Worm (Caenorhabditis elegans) whole organism, late embryonic: ENCODE measurements around the gene hil-7.
A peak's percentile ranks its signal among the peaks of the same experiment; 100 is the strongest.

ENCODE experiments used
- C08G9.2 ChIP-seq: sonication (generic microtip); optimal IDR thresholded peaks from 2 replicates; lab custom pipeline; 2016; ENCODE audit warnings: mild to moderate bottlenecking, missing genetic modification characterization, moderate library complexity, missing compliant biosample characterization
- C38D4.7 ChIP-seq: fragments of 200-800 bp; sonication (Bioruptor generic); optimal IDR thresholded peaks from 2 replicates; lab custom pipeline; 2018; ENCODE audit warnings: mild to moderate bottlenecking, missing genetic modification characterization, moderate library complexity, missing compliant biosample characterization
- F13H6.1 ChIP-seq: sonication (generic microtip); optimal IDR thresholded peaks from 2 replicates; lab custom pipeline; 2016; ENCODE audit warnings: missing genetic modification characterization, missing compliant biosample characterization
- K02D7.2 ChIP-seq: sonication (generic microtip); optimal IDR thresholded peaks from 2 replicates; lab custom pipeline; 2017; ENCODE audit warnings: mild to moderate bottlenecking, missing genetic modification characterization, missing compliant biosample characterization
- T23F11.4 ChIP-seq: fragments of 200-800 bp; sonication (Bioruptor generic); optimal IDR thresholded peaks from 2 replicates; lab custom pipeline; 2018; ENCODE audit warnings: mild to moderate bottlenecking, missing genetic modification characterization, missing compliant biosample characterization
- Y22D7AL.16 ChIP-seq: sonication (generic microtip); optimal IDR thresholded peaks from 2 replicates; lab custom pipeline; 2016; ENCODE audit warnings: missing genetic modification characterization, missing compliant biosample characterization
- ama-1 ChIP-seq: fragments of 150-350 bp; optimal IDR thresholded peaks from 2 replicates; lab custom pipeline; 2014
- ceh-14 ChIP-seq: sonication (generic microtip); optimal IDR thresholded peaks from 2 replicates; lab custom pipeline; 2016; ENCODE audit warnings: missing genotype, missing genetic modification characterization, missing compliant biosample characterization
- ceh-18 ChIP-seq: sonication (generic microtip); optimal IDR thresholded peaks from 2 replicates; lab custom pipeline; 2016; ENCODE audit warnings: missing genetic modification characterization, missing compliant biosample characterization
- ceh-19 ChIP-seq: fragments of 200-800 bp; sonication (Bioruptor generic); optimal IDR thresholded peaks from 2 replicates; lab custom pipeline; 2018; ENCODE audit warnings: mild to moderate bottlenecking, missing genetic modification characterization, missing compliant biosample characterization
- ceh-2 ChIP-seq: sonication (generic microtip); optimal IDR thresholded peaks from 2 replicates; lab custom pipeline; 2016; ENCODE audit warnings: missing genotype, missing genetic modification characterization, missing compliant biosample characterization
- ceh-22 ChIP-seq: sonication (generic microtip); optimal IDR thresholded peaks from 2 replicates; lab custom pipeline; 2017; ENCODE audit warnings: missing biosample characterization, missing genetic modification characterization
- ceh-24 ChIP-seq: sonication (generic microtip); optimal IDR thresholded peaks from 2 replicates; lab custom pipeline; 2016; ENCODE audit warnings: mild to moderate bottlenecking, missing genetic modification characterization, missing compliant biosample characterization
- ceh-34 ChIP-seq: sonication (generic microtip); optimal IDR thresholded peaks from 2 replicates; lab custom pipeline; 2016; ENCODE audit warnings: mild to moderate bottlenecking, missing genetic modification characterization, missing compliant biosample characterization
- ceh-45 ChIP-seq: fragments of 200-800 bp; sonication (Bioruptor generic); IDR thresholded peaks from 2 replicates; pipeline ENCODE4 v1.3.6; 2022; ENCODE audit warnings: missing genetic modification reagents, missing genetic modification characterization, missing compliant biosample characterization
- ceh-48 ChIP-seq: sonication (generic microtip); optimal IDR thresholded peaks from 2 replicates; lab custom pipeline; 2016; ENCODE audit warnings: missing genetic modification characterization, inconsistent platforms, missing compliant biosample characterization
- ceh-6 ChIP-seq: fragments of 200-800 bp; sonication (Bioruptor generic); optimal IDR thresholded peaks from 2 replicates; lab custom pipeline; 2018; ENCODE audit warnings: mild to moderate bottlenecking, missing genetic modification characterization, missing compliant biosample characterization
- ceh-9 ChIP-seq: sonication (generic microtip); optimal IDR thresholded peaks from 2 replicates; lab custom pipeline; 2016; ENCODE audit warnings: mild to moderate bottlenecking, missing genetic modification characterization, inconsistent platforms, missing compliant biosample characterization
- che-1 ChIP-seq: sonication (generic microtip); optimal IDR thresholded peaks from 2 replicates; lab custom pipeline; 2016; ENCODE audit warnings: mild to moderate bottlenecking, missing genetic modification characterization, missing compliant biosample characterization
- dmd-4 ChIP-seq: sonication (generic microtip); optimal IDR thresholded peaks from 2 replicates; lab custom pipeline; 2016; ENCODE audit warnings: borderline replicate concordance, missing genetic modification characterization, missing compliant biosample characterization
- dve-1 ChIP-seq: sonication (generic microtip); optimal IDR thresholded peaks from 2 replicates; lab custom pipeline; 2017; ENCODE audit warnings: antibody characterized with exemption, mild to moderate bottlenecking, missing genetic modification characterization, missing compliant biosample characterization
- ets-4 ChIP-seq: sonication (generic microtip); optimal IDR thresholded peaks from 2 replicates; lab custom pipeline; 2016; ENCODE audit warnings: missing genetic modification characterization, missing compliant biosample characterization
- fax-1 ChIP-seq: sonication (generic microtip); optimal IDR thresholded peaks from 2 replicates; lab custom pipeline; 2016; ENCODE audit warnings: missing genotype, missing genetic modification characterization, missing compliant biosample characterization
- fkh-10 ChIP-seq: fragments of 150-350 bp; optimal IDR thresholded peaks from 2 replicates; lab custom pipeline; 2014; ENCODE audit warnings: missing biosample characterization, missing genetic modification reagents, missing genetic modification characterization
- fkh-6 ChIP-seq: sonication (generic microtip); optimal IDR thresholded peaks from 2 replicates; lab custom pipeline; 2016; ENCODE audit warnings: missing genetic modification characterization, missing compliant biosample characterization
- hlh-13 ChIP-seq: fragments of 200-800 bp; sonication (Bioruptor generic); optimal IDR thresholded peaks from 2 replicates; lab custom pipeline; 2018; ENCODE audit warnings: mild to moderate bottlenecking, missing genetic modification characterization, missing compliant biosample characterization
- hlh-15 ChIP-seq: sonication (generic microtip); optimal IDR thresholded peaks from 2 replicates; lab custom pipeline; 2016; ENCODE audit warnings: missing genetic modification characterization, missing compliant biosample characterization
- hlh-30 ChIP-seq: sonication (generic microtip); optimal IDR thresholded peaks from 2 replicates; lab custom pipeline; 2017; ENCODE audit warnings: antibody characterized with exemption, missing genetic modification characterization, missing compliant biosample characterization; ENCODE audit not compliant: insufficient read depth
- hlh-8 ChIP-seq: sonication (generic microtip); optimal IDR thresholded peaks from 2 replicates; lab custom pipeline; 2016; ENCODE audit warnings: missing genotype, missing genetic modification characterization, missing compliant biosample characterization
- lim-6 ChIP-seq: sonication (generic microtip); optimal IDR thresholded peaks from 2 replicates; lab custom pipeline; 2016; ENCODE audit warnings: missing genetic modification characterization, missing compliant biosample characterization
- madf-2 ChIP-seq: sonication (generic microtip); optimal IDR thresholded peaks from 2 replicates; lab custom pipeline; 2017; ENCODE audit warnings: missing genetic modification characterization, missing compliant biosample characterization
- mec-3 ChIP-seq: sonication (generic microtip); optimal IDR thresholded peaks from 2 replicates; lab custom pipeline; 2016; ENCODE audit warnings: borderline replicate concordance, missing genetic modification characterization, missing compliant biosample characterization
- nfya-1 ChIP-seq: sonication (generic microtip); optimal IDR thresholded peaks from 2 replicates; lab custom pipeline; 2017; ENCODE audit warnings: missing genetic modification characterization, mild to moderate bottlenecking, missing compliant biosample characterization, antibody characterized with exemption, moderate library complexity
- nhr-11 ChIP-seq: fragments of 150-350 bp; optimal IDR thresholded peaks from 2 replicates; lab custom pipeline; 2014; ENCODE audit warnings: missing biosample characterization, missing genetic modification characterization
- nhr-232 ChIP-seq: sonication (generic microtip); optimal IDR thresholded peaks from 2 replicates; lab custom pipeline; 2016; ENCODE audit warnings: missing genetic modification characterization, missing compliant biosample characterization
- npax-4 ChIP-seq: sonication (generic microtip); optimal IDR thresholded peaks from 2 replicates; lab custom pipeline; 2016; ENCODE audit warnings: missing genetic modification characterization, missing compliant biosample characterization
- odd-2 ChIP-seq: sonication (generic microtip); optimal IDR thresholded peaks from 2 replicates; lab custom pipeline; 2017; ENCODE audit warnings: antibody characterized with exemption, mild to moderate bottlenecking, missing genetic modification characterization, missing compliant biosample characterization
- pax-1 ChIP-seq: fragments of 150-350 bp; optimal IDR thresholded peaks from 2 replicates; lab custom pipeline; 2014; ENCODE audit warnings: missing biosample characterization, missing genetic modification characterization
- pros-1 ChIP-seq: fragments of 150-350 bp; optimal IDR thresholded peaks from 2 replicates; lab custom pipeline; 2014; ENCODE audit warnings: missing biosample characterization, missing genetic modification reagents, missing genetic modification characterization
- ref-2 ChIP-seq: sonication (generic microtip); optimal IDR thresholded peaks from 2 replicates; lab custom pipeline; 2016; ENCODE audit warnings: missing genetic modification characterization, missing compliant biosample characterization
- rnt-1 ChIP-seq: sonication (generic microtip); optimal IDR thresholded peaks from 2 replicates; lab custom pipeline; 2016; ENCODE audit warnings: missing genetic modification characterization, missing compliant biosample characterization
- sdc-2 ChIP-seq: sonication (generic microtip); optimal IDR thresholded peaks from 2 replicates; lab custom pipeline; 2016; ENCODE audit warnings: missing genotype, missing genetic modification characterization, missing compliant biosample characterization
- sox-4 ChIP-seq: sonication (generic microtip); optimal IDR thresholded peaks from 2 replicates; lab custom pipeline; 2017; ENCODE audit warnings: mild to moderate bottlenecking, missing genetic modification characterization, inconsistent platforms, missing compliant biosample characterization
- syd-9 ChIP-seq: sonication (generic microtip); optimal IDR thresholded peaks from 2 replicates; lab custom pipeline; 2016; ENCODE audit warnings: mild to moderate bottlenecking, missing genetic modification characterization, moderate library complexity, missing compliant biosample characterization
- ttx-3 ChIP-seq: sonication (generic microtip); optimal IDR thresholded peaks from 2 replicates; lab custom pipeline; 2016; ENCODE audit warnings: missing genetic modification reagents, missing genetic modification characterization, missing compliant biosample characterization
- unc-3 ChIP-seq, 2 experiments: fragments of 200-800 bp in 1 of 2; sonication (Bioruptor generic) in 1 of 2; sonication (generic microtip) in 1 of 2; conservative IDR thresholded peaks in 1 of 2; optimal IDR thresholded peaks in 1 of 2; 2 replicates each; pipeline versions ENCODE4 v1.3.6 to Lab custom; 2016 to 2022; ENCODE audit warnings: missing compliant biosample characterization in 2 of 2, missing genetic modification characterization in 2 of 2, missing genetic modification reagents in 1 of 2
- unc-42 ChIP-seq: sonication (generic microtip); optimal IDR thresholded peaks from 2 replicates; lab custom pipeline; 2016; ENCODE audit warnings: missing genotype, missing genetic modification characterization, missing compliant biosample characterization
- unc-55 ChIP-seq: sonication (generic microtip); optimal IDR thresholded peaks from 2 replicates; lab custom pipeline; 2017; ENCODE audit warnings: missing biosample characterization, missing genetic modification reagents, missing genetic modification characterization
- unc-86 ChIP-seq: sonication (generic microtip); optimal IDR thresholded peaks from 2 replicates; lab custom pipeline; 2016; ENCODE audit warnings: missing genetic modification characterization, missing compliant biosample characterization
- zip-5 ChIP-seq: sonication (generic microtip); optimal IDR thresholded peaks from 2 replicates; lab custom pipeline; 2016; ENCODE audit warnings: missing genetic modification characterization, missing compliant biosample characterization
- ztf-16 ChIP-seq: sonication (generic microtip); optimal IDR thresholded peaks from 2 replicates; lab custom pipeline; 2017; ENCODE audit warnings: missing genetic modification characterization, missing compliant biosample characterization

hil-7 gene

DNA sequence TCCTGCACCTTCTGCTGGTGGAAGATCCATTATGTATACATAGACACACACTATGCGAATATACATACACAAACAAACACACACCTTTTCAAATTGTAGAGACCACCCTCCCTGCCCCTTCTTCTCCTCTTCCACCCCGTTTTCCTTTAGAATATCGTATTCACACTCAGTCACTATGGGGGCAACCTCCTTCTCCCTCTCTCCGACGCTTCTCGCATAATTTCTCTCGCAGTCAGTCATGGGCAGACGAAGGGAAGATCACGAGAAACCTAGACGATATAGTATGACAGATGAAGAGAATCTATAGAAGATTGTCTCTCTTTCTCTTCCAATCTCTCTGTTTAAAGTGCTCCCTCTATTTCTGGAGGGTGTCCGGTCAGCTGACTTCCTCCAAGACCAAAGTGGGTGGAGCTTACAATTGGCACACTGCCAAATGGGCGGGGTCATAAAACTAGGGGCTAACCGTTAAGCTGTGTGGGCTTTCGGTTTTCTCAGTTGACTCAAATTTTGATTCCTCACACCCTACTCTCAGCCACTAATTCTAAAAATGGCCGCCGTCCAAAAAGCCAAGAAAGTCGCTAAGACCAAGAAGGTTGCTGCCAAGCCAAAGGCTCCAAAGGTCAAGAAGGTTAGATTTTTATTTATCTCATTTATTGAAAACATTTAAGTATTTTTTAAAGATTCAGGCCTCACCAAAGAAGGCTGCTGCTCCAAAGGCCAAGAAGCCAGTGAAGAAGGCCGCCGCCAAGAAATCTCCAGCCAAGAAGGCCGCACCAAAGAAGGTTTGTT, at the start of gene hil-7:
hil-7 (plus strand) TSS at position 446 of the 789 bp plus-strand sequence.
- no peak for TF ChIP-seq fax-1 (tag; lab: Kevin White, UChicago)
- peak; percentile 97 for TF ChIP-seq unc-55 (GFP tag; lab: Kevin White, UChicago)
- TF ChIP-seq dmd-4, result peak; percentile 25
- TF ChIP-seq ttx-3 (tag; lab: Kevin White, UChicago), result no peak
- TF ChIP-seq sox-4 (tag; lab: Kevin White, UChicago), result no peak
- TF ChIP-seq ama-1 (lab: Kevin White, UChicago), result peak; percentile 94
- peak; percentile 58 for TF ChIP-seq ceh-6 (GFP tag; lab: Kevin White, UChicago)
- no peak for TF ChIP-seq Y22D7AL.16 (tag; lab: Kevin White, UChicago)
- TF ChIP-seq pax-1 (tag; lab: Kevin White, UChicago), result peak; percentile 9
- peak; percentile 17 for TF ChIP-seq fkh-6 (tag; lab: Kevin White, UChicago)
- no peak for TF ChIP-seq zip-5
- peak; percentile 28 for TF ChIP-seq F13H6.1 (tag; lab: Kevin White, UChicago)
- TF ChIP-seq pros-1 (tag; lab: Kevin White, UChicago), result peak; percentile 98
- peak; percentile 61 for TF ChIP-seq ref-2
- TF ChIP-seq hlh-30 (tag; lab: Kevin White, UChicago), result peak; percentile 98
- no peak for TF ChIP-seq hlh-15 (tag; lab: Kevin White, UChicago)
- no peak for TF ChIP-seq T23F11.4 (GFP tag; lab: Kevin White, UChicago)
- no peak for TF ChIP-seq C08G9.2 (tag; lab: Kevin White, UChicago)
- peak; percentile 27 for TF ChIP-seq fkh-10
- no peak for TF ChIP-seq ceh-24 (tag; lab: Kevin White, UChicago)
- no peak for TF ChIP-seq npax-4 (tag; lab: Kevin White, UChicago)
- TF ChIP-seq dve-1 (tag; lab: Kevin White, UChicago), result peak; percentile 51
- peak; percentile 94 for TF ChIP-seq nfya-1 (tag; lab: Kevin White, UChicago)
- no peak for TF ChIP-seq ceh-48
- TF ChIP-seq hlh-13 (GFP tag; lab: Kevin White, UChicago), result no peak
- TF ChIP-seq ceh-45, result no peak
- TF ChIP-seq C38D4.7 (GFP tag; lab: Kevin White, UChicago), result no peak
- no peak for TF ChIP-seq ceh-14 (tag; lab: Kevin White, UChicago)
- no peak for TF ChIP-seq nhr-11 (tag; lab: Kevin White, UChicago)
- TF ChIP-seq nhr-232 (tag; lab: Kevin White, UChicago), result peak; percentile 11
- TF ChIP-seq mec-3, result no peak
- peak; percentile 56 for TF ChIP-seq madf-2 (tag; lab: Kevin White, UChicago)
- TF ChIP-seq K02D7.2 (tag; lab: Kevin White, UChicago), result no peak
- TF ChIP-seq unc-3 (GFP tag; conservative IDR thresholded peaks at IDR 0.05; lab: Robert Waterston, UW), result no peak
- no peak for TF ChIP-seq unc-3 (tag; optimal IDR thresholded peaks at IDR 0.05; lab: Kevin White, UChicago)
- TF ChIP-seq ets-4, result peak; percentile 53
- peak; percentile 87 for TF ChIP-seq ceh-18 (tag; lab: Kevin White, UChicago)
- TF ChIP-seq ztf-16 (tag; lab: Kevin White, UChicago), result peak; percentile 34
- TF ChIP-seq ceh-22 (tag; lab: Kevin White, UChicago), result peak; percentile 82
- TF ChIP-seq ceh-2, result peak; percentile 63
- peak; percentile 17 for TF ChIP-seq hlh-8 (tag; lab: Kevin White, UChicago)
- no peak for TF ChIP-seq ceh-9 (tag; lab: Kevin White, UChicago)
- TF ChIP-seq lim-6 (tag; lab: Kevin White, UChicago), result peak; percentile 42
- peak; percentile 82 for TF ChIP-seq unc-42
- no peak for TF ChIP-seq odd-2 (tag; lab: Kevin White, UChicago)
- peak; percentile 47 for TF ChIP-seq unc-86
- TF ChIP-seq che-1 (tag; lab: Kevin White, UChicago), result no peak
- peak; percentile 78 for TF ChIP-seq sdc-2 (tag; lab: Kevin White, UChicago)
- TF ChIP-seq ceh-19 (GFP tag; lab: Kevin White, UChicago), result peak; percentile 86
- peak; percentile 72 for TF ChIP-seq rnt-1
- peak; percentile 59 for TF ChIP-seq syd-9 (tag; lab: Kevin White, UChicago)
- TF ChIP-seq ceh-34 (tag; lab: Kevin White, UChicago), result peak; percentile 96
